Fruit fly (Drosophila melanogaster) whole organism: ENCODE measurements around the gene CG9903.

Experiments used
- CG8478 ChIP-seq: fragments of >200 bp; optimal IDR thresholded peaks from 2 replicates; lab custom pipeline; 2018; ENCODE audit warnings: inconsistent platforms
- Dll ChIP-seq: fragments of >200 bp; optimal IDR thresholded peaks from 2 replicates; lab custom pipeline; 2017
- EcR ChIP-seq, 2 experiments: fragments of >200 bp; optimal IDR thresholded peaks; 2 replicates each; lab custom pipeline; 2017; ENCODE audit warnings: missing biosample characterization in 2 of 2, missing genetic modification characterization in 2 of 2, missing genetic modification reagents in 2 of 2
- pan ChIP-seq: fragments of >200 bp; optimal IDR thresholded peaks from 2 replicates; lab custom pipeline; 2017
- psq ChIP-seq: fragments of >200 bp; optimal IDR thresholded peaks from 2 replicates; lab custom pipeline; 2017
- usp ChIP-seq: fragments of >200 bp; optimal IDR thresholded peaks from 2 replicates; lab custom pipeline; 2017; ENCODE audit warnings: missing biosample characterization, missing genetic modification characterization, mixed read lengths

dm6 chrX:16573659-16574058 is 33.0 kb upstream of the CG9903 start:
- no peak for TF ChIP-seq usp (GFP tag; lab: Kevin White, UChicago)
- no peak for TF ChIP-seq pan (lab: Kevin White, UChicago)
- no peak for TF ChIP-seq EcR (GFP tag; optimal IDR thresholded peaks at IDR 0.05; lab: Kevin White, UChicago)
- TF ChIP-seq psq (lab: Kevin White, UChicago), result no peak
- TF ChIP-seq Dll (lab: Kevin White, UChicago), result no peak
- no peak for TF ChIP-seq CG8478
